Worm (Caenorhabditis elegans) whole organism, young adult: Measurements from ENCODE around the gene bath-27.

Experiments used
- attf-3 ChIP-seq: fragments of 200-800 bp; sonication (Bioruptor generic); conservative IDR thresholded peaks from 2 replicates; pipeline ENCODE4 v1.3.6; 2022; ENCODE audit warnings: missing genetic modification reagents, missing genetic modification characterization, missing compliant biosample characterization
- ceh-100 ChIP-seq: fragments of 200-800 bp; sonication (Bioruptor generic); IDR thresholded peaks from 2 replicates; pipeline ENCODE4 v1.3.6; 2022; ENCODE audit warnings: missing genetic modification reagents, missing genetic modification characterization, missing compliant biosample characterization
- dpl-1 ChIP-seq: fragments of 150-350 bp; optimal IDR thresholded peaks from 2 replicates; lab custom pipeline; 2014; ENCODE audit warnings: missing biosample characterization, missing genetic modification reagents, missing genetic modification characterization
- him-1 ChIP-seq: sonication (generic microtip); optimal IDR thresholded peaks from 2 replicates; lab custom pipeline; 2016; ENCODE audit warnings: missing genotype, missing genetic modification reagents, missing genetic modification characterization, missing compliant biosample characterization
- lag-1 ChIP-seq: fragments of 200-800 bp; sonication (Bioruptor generic); IDR thresholded peaks from 2 replicates; pipeline ENCODE4 v1.3.6; 2022; ENCODE audit warnings: missing genetic modification reagents, missing genetic modification characterization, missing compliant biosample characterization
- mcd-1 ChIP-seq: fragments of 200-800 bp; sonication (Bioruptor generic); IDR thresholded peaks from 2 replicates; pipeline ENCODE4 v1.3.6; 2022; ENCODE audit warnings: missing genetic modification reagents, missing genetic modification characterization, missing compliant biosample characterization
- nhr-179 ChIP-seq: sonication (generic microtip); optimal IDR thresholded peaks from 2 replicates; lab custom pipeline; 2016; ENCODE audit warnings: mild to moderate bottlenecking, missing genetic modification characterization, missing compliant biosample characterization
- pha-4 ChIP-seq: fragments of 150-350 bp; sonication (generic microtip); optimal IDR thresholded peaks from 2 replicates; lab custom pipeline; 2014; ENCODE audit warnings: missing biosample characterization, missing genetic modification reagents, missing genetic modification characterization
- snpc-4 ChIP-seq, 5 experiments: fragments of 150-350 bp in 1 of 5; sonication (generic microtip) in 4 of 5; optimal IDR thresholded peaks; 2 replicates each; lab custom pipeline; 2014 to 2018; ENCODE audit warnings: missing genetic modification characterization in 5 of 5, missing biosample characterization in 3 of 5, antibody characterized with exemption in 2 of 5, mild to moderate bottlenecking in 2 of 5, missing compliant biosample characterization in 2 of 5, missing genotype in 2 of 5, moderate library complexity in 2 of 5, missing genetic modification reagents in 1 of 5
- unc-130 ChIP-seq: sonication (generic microtip); optimal IDR thresholded peaks from 2 replicates; lab custom pipeline; 2016; ENCODE audit warnings: missing genetic modification reagents, missing genetic modification characterization, missing compliant biosample characterization
- unc-62 ChIP-seq: fragments of 150-350 bp; optimal IDR thresholded peaks from 2 replicates; lab custom pipeline; 2014; ENCODE audit warnings: missing biosample characterization, missing genetic modification reagents, missing genetic modification characterization

DNA sequence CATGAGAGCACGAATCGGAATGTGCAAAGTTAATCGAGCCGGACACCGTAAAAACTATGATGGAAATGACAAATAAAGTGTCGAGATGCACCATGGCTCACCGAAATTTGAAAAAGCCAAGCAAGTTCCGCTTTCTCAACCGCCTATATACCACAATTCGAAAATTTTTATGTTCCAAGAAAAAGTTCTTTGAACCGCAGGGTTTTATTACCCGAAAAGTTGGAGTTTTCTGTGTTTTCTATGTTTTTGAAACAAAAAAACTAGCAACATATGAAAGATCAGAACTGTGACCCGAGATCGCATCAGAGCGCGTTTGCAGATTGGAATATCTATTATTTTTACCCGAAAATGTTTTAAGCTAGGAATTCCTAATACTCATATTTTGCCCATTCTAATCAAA lies 31.8 kb upstream of the bath-27 start, which contains the start of gene Y46D2A.3:
- TF ChIP-seq pha-4 (tag; lab: Kevin White, UChicago) (no peak), snpc-4 (GFP tag; optimal IDR thresholded peaks at IDR 0.05; lab: Kevin White, UChicago) (no peak), snpc-4 (tag; optimal IDR thresholded peaks at IDR 0.05; lab: Kevin White, UChicago) (no peak), unc-62 (GFP tag; lab: Kevin White, UChicago) (no peak), mcd-1 (GFP tag; lab: Robert Waterston, UW) (no peak), lag-1 (GFP tag; lab: Robert Waterston, UW) (no peak), ceh-100 (no peak), unc-130 (GFP tag; lab: Kevin White, UChicago) (no peak), attf-3 (GFP tag; lab: Robert Waterston, UW) (no peak), nhr-179 (tag; lab: Kevin White, UChicago) (no peak), dpl-1 (GFP tag; lab: Kevin White, UChicago) (no peak), him-1 (no peak)
